Worm (Caenorhabditis elegans) whole organism, midembryonic: ENCODE measurements around the gene npr-12.

ENCODE experiments used
- T22C8.4 ChIP-seq: fragments of 200-800 bp; sonication (Bioruptor generic); IDR thresholded peaks from 2 replicates; pipeline ENCODE4 v1.3.6; 2022; ENCODE audit warnings: missing genetic modification characterization, missing compliant biosample characterization
- cog-1 ChIP-seq: sonication (generic microtip); optimal IDR thresholded peaks from 2 replicates; lab custom pipeline; 2016; ENCODE audit warnings: missing genetic modification characterization, missing compliant biosample characterization
- flt-1 ChIP-seq: fragments of 200-800 bp; sonication (Bioruptor generic); IDR thresholded peaks from 2 replicates; pipeline ENCODE4 v1.3.6; 2022; ENCODE audit warnings: missing genetic modification characterization, missing compliant biosample characterization
- klf-2 ChIP-seq: fragments of 200-800 bp; sonication (Bioruptor generic); conservative IDR thresholded peaks from 2 replicates; pipeline ENCODE4 v1.3.6; 2022; ENCODE audit warnings: missing genetic modification reagents, missing genetic modification characterization, missing compliant biosample characterization
- med-1 ChIP-seq: sonication (generic microtip); optimal IDR thresholded peaks from 2 replicates; lab custom pipeline; 2017; ENCODE audit warnings: missing genetic modification characterization, mild to moderate bottlenecking, missing compliant biosample characterization, antibody characterized with exemption, missing genetic modification reagents; ENCODE audit not compliant: insufficient read depth
- ref-1 ChIP-seq: fragments of 200-800 bp; sonication (Bioruptor generic); conservative IDR thresholded peaks from 2 replicates; pipeline ENCODE4 v1.3.6; 2022; ENCODE audit warnings: missing genetic modification reagents, missing genetic modification characterization, missing compliant biosample characterization
- tab-1 ChIP-seq: fragments of 200-800 bp; sonication (Bioruptor generic); IDR thresholded peaks from 2 replicates; pipeline ENCODE4 v1.3.6; 2022; ENCODE audit warnings: missing genetic modification characterization, missing compliant biosample characterization
- ztf-23 ChIP-seq: fragments of 200-800 bp; sonication (Bioruptor generic); IDR thresholded peaks from 2 replicates; pipeline ENCODE4 v1.3.6; 2022; ENCODE audit warnings: missing genetic modification reagents, missing genetic modification characterization, missing compliant biosample characterization
- ztf-29 ChIP-seq: fragments of 200-800 bp; sonication (Bioruptor generic); IDR thresholded peaks from 2 replicates; pipeline ENCODE4 v1.3.6; 2022; ENCODE audit warnings: missing genetic modification reagents, missing genetic modification characterization, missing compliant biosample characterization

The npr-12 gene

DNA sequence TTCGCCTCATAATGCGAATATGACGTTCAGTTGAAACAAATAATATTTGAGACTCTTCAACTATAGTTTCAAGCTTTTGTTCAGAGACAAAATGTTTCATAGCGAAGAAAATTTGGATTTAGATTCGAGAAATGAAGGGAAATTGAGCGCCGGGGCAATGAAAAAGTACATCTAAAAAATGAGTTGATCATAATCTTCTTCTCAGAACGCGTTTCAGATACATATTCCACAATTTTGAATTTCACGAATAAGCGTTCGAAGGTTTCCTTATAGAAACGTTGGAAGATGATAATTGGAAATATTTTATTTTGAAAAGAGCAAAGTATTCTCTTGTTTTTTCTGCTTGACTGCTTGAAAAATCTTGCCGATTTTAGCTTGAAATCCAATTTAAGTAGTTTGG is 32.8 kb upstream of the npr-12 start, which contains the start of gene ZK381.8:
TSS of gene ZK381.8 (minus strand) at position 101 of the 400 bp plus-strand sequence.
- TF ChIP-seq med-1 (GFP tag; lab: Kevin White, UChicago) (no peak), cog-1 (tag; lab: Kevin White, UChicago) (no peak), flt-1 (GFP tag; lab: Robert Waterston, UW) (no peak), tab-1 (no peak), klf-2 (GFP tag; lab: Robert Waterston, UW) (no peak), T22C8.4 (GFP tag; lab: Robert Waterston, UW) (no peak), ref-1 (no peak), ztf-23 (GFP tag; lab: Robert Waterston, UW) (no peak), ztf-29 (GFP tag; lab: Robert Waterston, UW) (no peak)

DNA sequence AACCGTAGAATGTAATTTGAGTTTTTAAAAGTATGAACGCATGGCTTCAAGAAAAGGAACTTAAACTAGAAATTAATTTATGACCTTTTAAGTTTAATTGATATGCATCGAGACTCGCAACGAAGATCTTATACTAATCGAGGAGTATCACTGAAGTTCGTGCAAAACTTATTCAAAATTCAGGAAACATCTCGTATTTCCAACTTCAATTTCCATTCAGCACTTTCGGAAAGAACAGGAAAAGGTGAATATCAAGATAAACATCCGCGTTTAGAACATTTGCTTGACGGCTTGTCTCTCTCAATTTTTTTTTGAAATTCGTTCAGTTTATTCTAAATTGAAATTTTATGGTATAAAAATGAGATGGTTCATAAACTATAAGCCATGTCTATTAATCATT is 27.7 kb upstream of the npr-12 start, which contains the start of gene ZK381.2:
TSS of gene ZK381.2 (plus strand) at position 301 of the 400 bp plus-strand sequence.
- TF ChIP-seq T22C8.4 (GFP tag; lab: Robert Waterston, UW) (no peak), klf-2 (GFP tag; lab: Robert Waterston, UW) (no peak), med-1 (GFP tag; lab: Kevin White, UChicago) (no peak), ref-1 (no peak), tab-1 (no peak), ztf-23 (GFP tag; lab: Robert Waterston, UW) (no peak), cog-1 (tag; lab: Kevin White, UChicago) (no peak), flt-1 (GFP tag; lab: Robert Waterston, UW) (no peak), ztf-29 (GFP tag; lab: Robert Waterston, UW) (no peak)

ce11 chrIV:6964508-6964907 is 27.1 kb upstream of the npr-12 start, which contains the start of gene B0478.3:
Gene B0478.3 (minus strand): TSS chrIV:6964608.
- TF ChIP-seq med-1 (GFP tag; lab: Kevin White, UChicago): no peak
- TF ChIP-seq ref-1: no peak
- no peak for TF ChIP-seq tab-1
- TF ChIP-seq ztf-29 (GFP tag; lab: Robert Waterston, UW): no peak
- TF ChIP-seq klf-2 (GFP tag; lab: Robert Waterston, UW): no peak
- TF ChIP-seq flt-1 (GFP tag; lab: Robert Waterston, UW): no peak
- no peak for TF ChIP-seq cog-1 (tag; lab: Kevin White, UChicago)
- no peak for TF ChIP-seq ztf-23 (GFP tag; lab: Robert Waterston, UW)
- TF ChIP-seq T22C8.4 (GFP tag; lab: Robert Waterston, UW): no peak

DNA sequence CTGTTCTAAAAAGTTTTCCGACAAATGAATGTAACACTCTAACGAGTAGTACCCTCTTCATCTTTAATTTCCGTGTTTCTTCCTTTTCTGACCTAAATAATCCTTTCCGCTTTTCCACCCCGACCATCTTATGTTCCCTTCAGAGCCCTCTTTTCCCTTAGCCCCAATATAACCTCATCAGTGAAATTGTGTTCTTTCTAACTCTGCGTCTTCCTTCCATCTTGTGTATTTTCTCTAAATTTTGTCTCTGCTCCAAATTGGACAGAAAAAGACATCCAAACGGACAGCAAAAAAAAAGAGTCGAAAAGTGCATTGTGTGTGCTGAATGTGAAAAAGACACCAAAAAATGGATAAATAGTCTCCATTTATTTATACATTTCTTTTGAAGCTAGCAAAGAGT is 22.0 kb upstream of the npr-12 start:
- no peak for TF ChIP-seq med-1 (GFP tag; lab: Kevin White, UChicago)
- no peak for TF ChIP-seq cog-1 (tag; lab: Kevin White, UChicago)
- no peak for TF ChIP-seq tab-1
- no peak for TF ChIP-seq flt-1 (GFP tag; lab: Robert Waterston, UW)
- no peak for TF ChIP-seq ztf-29 (GFP tag; lab: Robert Waterston, UW)
- no peak for TF ChIP-seq T22C8.4 (GFP tag; lab: Robert Waterston, UW)
- no peak for TF ChIP-seq ztf-23 (GFP tag; lab: Robert Waterston, UW)
- no peak for TF ChIP-seq klf-2 (GFP tag; lab: Robert Waterston, UW)
- TF ChIP-seq ref-1: no peak

DNA sequence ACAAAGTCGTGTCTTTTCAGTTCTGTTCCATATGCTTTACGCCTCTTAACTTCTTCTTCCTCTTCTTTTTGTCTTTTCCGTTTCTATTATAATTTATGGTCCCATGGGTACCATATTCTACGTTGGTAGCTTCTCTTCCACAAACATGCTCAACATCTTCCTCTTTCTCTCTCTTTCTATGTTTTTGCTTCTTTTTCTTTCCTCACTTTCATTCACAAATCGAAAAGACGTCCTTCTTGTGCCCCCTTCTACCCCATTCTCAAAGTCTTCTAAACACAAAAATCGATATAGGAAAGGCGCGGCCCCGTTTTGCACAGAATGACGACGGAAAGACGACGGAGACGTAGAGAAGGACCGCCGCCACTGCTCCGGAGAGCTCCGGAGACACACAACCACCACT is 21.2 kb upstream of the npr-12 start:
- TF ChIP-seq ztf-23 (GFP tag; lab: Robert Waterston, UW) (no peak), cog-1 (tag; lab: Kevin White, UChicago) (no peak), T22C8.4 (GFP tag; lab: Robert Waterston, UW) (no peak), klf-2 (GFP tag; lab: Robert Waterston, UW) (no peak), ref-1 (no peak)

- no peak for TF ChIP-seq ref-1
- no peak for TF ChIP-seq med-1 (GFP tag; lab: Kevin White, UChicago)
- no peak for TF ChIP-seq ztf-23 (GFP tag; lab: Robert Waterston, UW)
- TF ChIP-seq T22C8.4 (GFP tag; lab: Robert Waterston, UW): no peak
- TF ChIP-seq cog-1 (tag; lab: Kevin White, UChicago): no peak
- TF ChIP-seq flt-1 (GFP tag; lab: Robert Waterston, UW): no peak
- no peak for TF ChIP-seq klf-2 (GFP tag; lab: Robert Waterston, UW)
- TF ChIP-seq tab-1: no peak
- no peak for TF ChIP-seq ztf-29 (GFP tag; lab: Robert Waterston, UW)
These were observed 19.9 kb upstream of the npr-12 start, which contains the start of gene jnk-1 for ce11 chrIV:6957341-6957740. Gene jnk-1 (plus strand): TSS chrIV:6957641.

- no peak for TF ChIP-seq flt-1 (GFP tag; lab: Robert Waterston, UW)
- no peak for TF ChIP-seq med-1 (GFP tag; lab: Kevin White, UChicago)
- no peak for TF ChIP-seq cog-1 (tag; lab: Kevin White, UChicago)
- TF ChIP-seq ref-1: no peak
- no peak for TF ChIP-seq tab-1
- TF ChIP-seq T22C8.4 (GFP tag; lab: Robert Waterston, UW): no peak
- no peak for TF ChIP-seq ztf-23 (GFP tag; lab: Robert Waterston, UW)
- no peak for TF ChIP-seq ztf-29 (GFP tag; lab: Robert Waterston, UW)
- no peak for TF ChIP-seq klf-2 (GFP tag; lab: Robert Waterston, UW)
These were observed 19.2 kb upstream of the npr-12 start for ce11 chrIV:6956668-6957067.

DNA sequence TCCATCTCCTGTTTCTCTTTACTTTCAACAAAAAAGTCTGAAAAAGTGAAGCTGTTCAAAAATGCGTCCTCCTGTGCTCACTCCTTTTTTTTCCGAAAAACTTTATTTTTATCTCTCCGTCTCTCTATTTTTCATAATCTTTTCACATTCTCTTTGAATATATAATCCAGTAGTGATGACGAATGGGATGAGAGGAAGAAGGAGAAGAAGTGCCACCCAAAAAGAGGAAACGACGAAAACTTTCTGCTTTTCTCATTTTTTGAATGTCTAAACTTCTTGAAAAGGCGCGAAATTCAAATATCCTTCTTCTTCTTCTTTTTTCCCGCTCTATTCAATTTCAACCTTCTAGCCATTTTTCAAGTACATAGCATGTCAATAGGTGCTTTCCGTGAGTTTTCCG is 17.2 kb upstream of the npr-12 start:
- TF ChIP-seq ref-1: no peak
- TF ChIP-seq flt-1 (GFP tag; lab: Robert Waterston, UW): no peak
- TF ChIP-seq med-1 (GFP tag; lab: Kevin White, UChicago): no peak
- TF ChIP-seq ztf-29 (GFP tag; lab: Robert Waterston, UW): no peak
- no peak for TF ChIP-seq klf-2 (GFP tag; lab: Robert Waterston, UW)
- TF ChIP-seq cog-1 (tag; lab: Kevin White, UChicago): no peak
- TF ChIP-seq ztf-23 (GFP tag; lab: Robert Waterston, UW): no peak
- TF ChIP-seq T22C8.4 (GFP tag; lab: Robert Waterston, UW): no peak
- no peak for TF ChIP-seq tab-1

ce11 chrIV:6951259-6951658 is 13.8 kb upstream of the npr-12 start:
- no peak for TF ChIP-seq ref-1
- no peak for TF ChIP-seq ztf-29 (GFP tag; lab: Robert Waterston, UW)
- TF ChIP-seq T22C8.4 (GFP tag; lab: Robert Waterston, UW): no peak
- no peak for TF ChIP-seq cog-1 (tag; lab: Kevin White, UChicago)
- TF ChIP-seq klf-2 (GFP tag; lab: Robert Waterston, UW): no peak
- TF ChIP-seq tab-1: no peak
- TF ChIP-seq ztf-23 (GFP tag; lab: Robert Waterston, UW): no peak
- no peak for TF ChIP-seq flt-1 (GFP tag; lab: Robert Waterston, UW)
- no peak for TF ChIP-seq med-1 (GFP tag; lab: Kevin White, UChicago)
